Worm (Caenorhabditis elegans) whole organism, mixed stage, embryonic: Measurements from ENCODE around the gene zfp-2.

Experiments used
- blmp-1 ChIP-seq: fragments of 150-350 bp; optimal IDR thresholded peaks from 2 replicates; lab custom pipeline; 2014; ENCODE audit warnings: missing biosample characterization, missing genetic modification characterization
- ces-1 ChIP-seq: fragments of 150-350 bp; optimal IDR thresholded peaks from 2 replicates; lab custom pipeline; 2014; ENCODE audit warnings: missing biosample characterization, missing genetic modification reagents, missing genetic modification characterization
- lin-13 ChIP-seq: fragments of 150-350 bp; optimal IDR thresholded peaks from 2 replicates; lab custom pipeline; 2014; ENCODE audit warnings: missing biosample characterization, missing genetic modification characterization
- lsy-2 ChIP-seq: fragments of 150-350 bp; optimal IDR thresholded peaks from 2 replicates; lab custom pipeline; 2014; ENCODE audit warnings: missing biosample characterization, missing genetic modification characterization
- nhr-237 ChIP-seq: fragments of 150-350 bp; optimal IDR thresholded peaks from 2 replicates; lab custom pipeline; 2014; ENCODE audit warnings: missing biosample characterization, missing genetic modification characterization
- nhr-28 ChIP-seq: fragments of 150-350 bp; optimal IDR thresholded peaks from 2 replicates; lab custom pipeline; 2014; ENCODE audit warnings: missing biosample characterization, missing genetic modification characterization
- pha-4 ChIP-seq: fragments of 150-350 bp; optimal IDR thresholded peaks from 2 replicates; lab custom pipeline; 2018; ENCODE audit warnings: missing biosample characterization, missing genetic modification reagents, missing genetic modification characterization
- unc-62 ChIP-seq: fragments of 150-350 bp; optimal IDR thresholded peaks from 2 replicates; lab custom pipeline; 2014; ENCODE audit warnings: missing biosample characterization, missing genetic modification reagents, missing genetic modification characterization
- ztf-11 ChIP-seq: fragments of 150-350 bp; optimal IDR thresholded peaks from 2 replicates; lab custom pipeline; 2014; ENCODE audit warnings: missing biosample characterization, missing genetic modification characterization

- no peak for TF ChIP-seq lin-13
- TF ChIP-seq nhr-28 (tag; lab: Kevin White, UChicago): peak; percentile 52
- TF ChIP-seq lsy-2 (tag; lab: Kevin White, UChicago): no peak
- no peak for TF ChIP-seq pha-4 (tag; lab: Kevin White, UChicago)
- TF ChIP-seq nhr-237: no peak
- no peak for TF ChIP-seq ztf-11 (tag; lab: Kevin White, UChicago)
- TF ChIP-seq unc-62 (GFP tag; lab: Kevin White, UChicago): no peak
- no peak for TF ChIP-seq ces-1
- no peak for TF ChIP-seq blmp-1
These were observed 29.3 kb downstream of the zfp-2 start, which contains the start of gene ugt-58 for ce11 chrII:9586734-9587209.
